Fruit fly (Drosophila melanogaster) whole organism, pupa: Measurements from ENCODE around the gene Plap.

ENCODE experiments used
- CG10348 ChIP-seq: fragments of 200-800 bp; sonication (Bioruptor generic); IDR thresholded peaks from 2 replicates; pipeline ENCODE4 v1.3.6; 2022; ENCODE audit warnings: missing biosample characterization, missing genetic modification characterization
- CG12605 ChIP-seq: fragments of 200-800 bp; sonication (Bioruptor generic); IDR thresholded peaks from 2 replicates; pipeline ENCODE4 v1.3.6; 2022; ENCODE audit warnings: missing biosample characterization, missing genetic modification characterization
- CG13204 ChIP-seq: fragments of 200-800 bp; sonication (Bioruptor generic); optimal IDR thresholded peaks from 2 replicates; lab custom pipeline; 2018; ENCODE audit warnings: missing biosample characterization, mild to moderate bottlenecking, missing genetic modification characterization, moderate library complexity
- CG14655 ChIP-seq: fragments of 200-800 bp; sonication (Bioruptor generic); optimal IDR thresholded peaks from 3 replicates; lab custom pipeline; 2017; ENCODE audit warnings: mild to moderate bottlenecking, missing biosample characterization, missing genetic modification reagents, missing genetic modification characterization
- CG15710 ChIP-seq: fragments of 200-800 bp; sonication (Bioruptor generic); optimal IDR thresholded peaks from 2 replicates; lab custom pipeline; 2018; ENCODE audit warnings: missing biosample characterization, mild to moderate bottlenecking, missing genetic modification characterization, moderate library complexity
- CG17806 ChIP-seq: fragments of 200-800 bp; sonication (Bioruptor generic); optimal IDR thresholded peaks from 2 replicates; lab custom pipeline; 2018; ENCODE audit warnings: missing biosample characterization, mild to moderate bottlenecking, missing genetic modification characterization, moderate library complexity
- CG32121 ChIP-seq: fragments of 200-800 bp; sonication (Bioruptor generic); IDR thresholded peaks from 2 replicates; pipeline ENCODE4 v1.3.6; 2022; ENCODE audit warnings: missing biosample characterization, missing genetic modification characterization
- CG34367 ChIP-seq: fragments of 200-800 bp; sonication (Bioruptor generic); optimal IDR thresholded peaks from 2 replicates; lab custom pipeline; 2018; ENCODE audit warnings: missing biosample characterization, mild to moderate bottlenecking, missing genetic modification characterization
- CG4496 ChIP-seq: fragments of 200-800 bp; sonication (Bioruptor generic); IDR thresholded peaks from 3 replicates; pipeline ENCODE4 v1.3.6; 2022; ENCODE audit warnings: missing biosample characterization, missing genetic modification characterization
- CG8159 ChIP-seq: fragments of 200-800 bp; sonication (Bioruptor generic); optimal IDR thresholded peaks from 3 replicates; lab custom pipeline; 2018; ENCODE audit warnings: missing biosample characterization, mild to moderate bottlenecking, missing genetic modification characterization, moderate library complexity
- CG8301 ChIP-seq: fragments of 200-800 bp; sonication (Bioruptor generic); optimal IDR thresholded peaks from 2 replicates; lab custom pipeline; 2018; ENCODE audit warnings: missing biosample characterization, mild to moderate bottlenecking, missing genetic modification characterization
- CG9948 ChIP-seq: fragments of 200-800 bp; sonication (Bioruptor generic); optimal IDR thresholded peaks from 2 replicates; lab custom pipeline; 2018; ENCODE audit warnings: missing biosample characterization, mild to moderate bottlenecking, missing genetic modification characterization, moderate library complexity
- D1 ChIP-seq: fragments of 200-800 bp; sonication (Bioruptor generic); optimal IDR thresholded peaks from 2 replicates; lab custom pipeline; 2018; ENCODE audit warnings: missing biosample characterization, mild to moderate bottlenecking, missing genetic modification characterization, moderate library complexity
- EcR ChIP-seq: fragments of 200-800 bp; sonication (Bioruptor generic); optimal IDR thresholded peaks from 3 replicates; lab custom pipeline; 2019; ENCODE audit warnings: missing biosample characterization, missing genetic modification characterization, mild to moderate bottlenecking, moderate library complexity, missing genetic modification reagents
- Ets98B ChIP-seq: fragments of 200-800 bp; sonication (Bioruptor generic); IDR thresholded peaks from 2 replicates; pipeline ENCODE4 v1.3.6; 2022; ENCODE audit warnings: missing biosample characterization, missing genetic modification characterization
- Pif1A ChIP-seq: fragments of 200-800 bp; sonication (Bioruptor generic); optimal IDR thresholded peaks from 3 replicates; lab custom pipeline; 2016; ENCODE audit warnings: missing biosample characterization, missing genetic modification characterization
- Pif1B ChIP-seq: fragments of 200-800 bp; sonication (Bioruptor generic); optimal IDR thresholded peaks from 3 replicates; lab custom pipeline; 2016; ENCODE audit warnings: missing biosample characterization, missing genetic modification characterization
- Snoo ChIP-seq: fragments of 200-800 bp; sonication (Bioruptor generic); optimal IDR thresholded peaks from 3 replicates; lab custom pipeline; 2017; ENCODE audit warnings: missing biosample characterization, mild to moderate bottlenecking, missing genetic modification characterization, inconsistent platforms
- fd96Ca ChIP-seq: fragments of 200-800 bp; sonication (Bioruptor generic); IDR thresholded peaks from 3 replicates; pipeline ENCODE4 v1.3.6; 2022; ENCODE audit warnings: missing biosample characterization, missing genetic modification characterization
- gl ChIP-seq: fragments of 200-800 bp; sonication (Bioruptor generic); optimal IDR thresholded peaks from 2 replicates; lab custom pipeline; 2018; ENCODE audit warnings: missing biosample characterization, mild to moderate bottlenecking, missing genetic modification characterization
- rn ChIP-seq: fragments of 200-800 bp; sonication (Bioruptor generic); IDR thresholded peaks from 2 replicates; pipeline ENCODE4 v1.3.6; 2022; ENCODE audit warnings: missing biosample characterization, missing genetic modification characterization

Gene Plap

dm6 chr2L:1147656-1148055 is 22.5 kb downstream of the Plap start:
- no peak for TF ChIP-seq D1

dm6 chr2L:1144371-1145360 is 25.5 kb downstream of the Plap start:
- TF ChIP-seq Pif1A: no peak
- no peak for TF ChIP-seq fd96Ca (GFP tag; lab: Robert Waterston, UW)
- peak; percentile 64; the same call in 1 of the 3 replicates for TF ChIP-seq CG4496
- TF ChIP-seq EcR (GFP tag; lab: Kevin White, UChicago): peak; percentile 0
- peak; percentile 67 for TF ChIP-seq Pif1B (GFP tag; lab: Kevin White, UChicago)
- peak; percentile 76 for TF ChIP-seq CG15710 (tag; lab: Kevin White, UChicago)
- peak; percentile 83 for TF ChIP-seq Snoo (tag; lab: Kevin White, UChicago)
- no peak for TF ChIP-seq D1
- no peak for TF ChIP-seq CG13204 (GFP tag; lab: Kevin White, UChicago)
- peak; percentile 30 for TF ChIP-seq gl (tag; lab: Kevin White, UChicago)
- peak; percentile 64 for TF ChIP-seq CG9948 (tag; lab: Kevin White, UChicago)
- peak; percentile 52 for TF ChIP-seq CG34367 (tag; lab: Kevin White, UChicago)
- no peak for TF ChIP-seq CG14655 (GFP tag; lab: Kevin White, UChicago)
- peak; percentile 54 for TF ChIP-seq Ets98B (GFP tag; lab: Robert Waterston, UW)
- peak; percentile 56; the same call in 1 of the 2 replicates for TF ChIP-seq CG32121 (GFP tag; lab: Robert Waterston, UW)
- no peak for TF ChIP-seq CG8301 (tag; lab: Kevin White, UChicago)
- 0 out of 2 replicates have a peak, but pooled peaks have one; percentile 36 for TF ChIP-seq rn (GFP tag; lab: Robert Waterston, UW)
- no peak for TF ChIP-seq CG10348 (GFP tag; lab: Robert Waterston, UW)
- TF ChIP-seq CG17806 (tag; lab: Kevin White, UChicago): peak; percentile 70
- TF ChIP-seq CG12605 (GFP tag; lab: Robert Waterston, UW): no peak
- TF ChIP-seq CG8159: peak; percentile 77
- TF ChIP-seq, all 21 proteins: peak for 13

dm6 chr2L:1143286-1143685 is 26.9 kb downstream of the Plap start:
- TF ChIP-seq CG14655 (GFP tag; lab: Kevin White, UChicago) (no peak), CG34367 (tag; lab: Kevin White, UChicago) (no peak), EcR (GFP tag; lab: Kevin White, UChicago) (no peak), CG13204 (GFP tag; lab: Kevin White, UChicago) (no peak), fd96Ca (GFP tag; lab: Robert Waterston, UW) (no peak), gl (tag; lab: Kevin White, UChicago) (no peak), rn (GFP tag; lab: Robert Waterston, UW) (no peak), D1 (no peak), CG32121 (GFP tag; lab: Robert Waterston, UW) (no peak), Snoo (tag; lab: Kevin White, UChicago) (no peak), CG12605 (GFP tag; lab: Robert Waterston, UW) (no peak), CG8159 (no peak), CG15710 (tag; lab: Kevin White, UChicago) (no peak), Pif1B (GFP tag; lab: Kevin White, UChicago) (no peak), CG8301 (tag; lab: Kevin White, UChicago) (no peak), CG17806 (tag; lab: Kevin White, UChicago) (no peak), Ets98B (GFP tag; lab: Robert Waterston, UW) (no peak), Pif1A (no peak), CG9948 (tag; lab: Kevin White, UChicago) (no peak)

dm6 chr2L:1142730-1143281 is 27.4 kb downstream of the Plap start, which contains the start of gene MFS3:
Gene MFS3 (plus strand): TSS chr2L:1143201.
- TF ChIP-seq Snoo (tag; lab: Kevin White, UChicago) (no peak), CG32121 (GFP tag; lab: Robert Waterston, UW) (no peak), Ets98B (GFP tag; lab: Robert Waterston, UW) (no peak), CG9948 (tag; lab: Kevin White, UChicago) (no peak), EcR (GFP tag; lab: Kevin White, UChicago) (no peak), Pif1A (peak; percentile 20), CG34367 (tag; lab: Kevin White, UChicago) (no peak), CG13204 (GFP tag; lab: Kevin White, UChicago) (no peak), CG12605 (GFP tag; lab: Robert Waterston, UW) (no peak), fd96Ca (GFP tag; lab: Robert Waterston, UW) (no peak), D1 (no peak), CG10348 (GFP tag; lab: Robert Waterston, UW) (no peak), CG15710 (tag; lab: Kevin White, UChicago) (no peak), CG4496 (peak; percentile 64; the same call in 1 of the 3 replicates), Pif1B (GFP tag; lab: Kevin White, UChicago) (no peak), CG17806 (tag; lab: Kevin White, UChicago) (no peak), CG8159 (no peak), rn (GFP tag; lab: Robert Waterston, UW) (no peak), gl (tag; lab: Kevin White, UChicago) (peak; percentile 5)

- no peak for TF ChIP-seq CG32121 (GFP tag; lab: Robert Waterston, UW)
- no peak for TF ChIP-seq D1
- TF ChIP-seq CG13204 (GFP tag; lab: Kevin White, UChicago): no peak
- no peak for TF ChIP-seq CG9948 (tag; lab: Kevin White, UChicago)
- peak; percentile 76 for TF ChIP-seq CG12605 (GFP tag; lab: Robert Waterston, UW)
- TF ChIP-seq, all 21 proteins: peak for 1
These were observed 33.2 kb downstream of the Plap start for dm6 chr2L:1136993-1137392.
